Fruit fly (Drosophila melanogaster) whole organism, embryonic: ENCODE results near the gene Ir93a.

Source experiments
- Adf1 ChIP-seq: fragments of 200-800 bp; sonication (Bioruptor generic); IDR thresholded peaks from 2 replicates; pipeline ENCODE4 v1.3.6; 2022; ENCODE audit warnings: missing biosample characterization, missing genetic modification characterization
- CG10267 ChIP-seq: fragments of 200-800 bp; sonication (Bioruptor generic); optimal IDR thresholded peaks from 2 replicates; lab custom pipeline; 2018; ENCODE audit warnings: missing biosample characterization, mild to moderate bottlenecking, missing genetic modification characterization, moderate library complexity
- CG10654 ChIP-seq: fragments of 200-800 bp; sonication (Bioruptor generic); optimal IDR thresholded peaks from 2 replicates; lab custom pipeline; 2016; ENCODE audit warnings: missing biosample characterization, missing genetic modification characterization
- CG12299 ChIP-seq: fragments of 200-800 bp; sonication (Bioruptor generic); optimal IDR thresholded peaks from 2 replicates; lab custom pipeline; 2018; ENCODE audit warnings: missing biosample characterization, mild to moderate bottlenecking, missing genetic modification characterization
- CG12769 ChIP-seq: fragments of 200-800 bp; sonication (Bioruptor generic); optimal IDR thresholded peaks from 2 replicates; lab custom pipeline; 2019; ENCODE audit warnings: missing biosample characterization, mild to moderate bottlenecking, missing genetic modification characterization, moderate library complexity
- CG1647 ChIP-seq: fragments of 200-800 bp; sonication (Bioruptor generic); optimal IDR thresholded peaks from 3 replicates; lab custom pipeline; 2016; ENCODE audit warnings: missing biosample characterization, missing genetic modification characterization
- CG17361 ChIP-seq: fragments of 200-800 bp; sonication (Bioruptor generic); IDR thresholded peaks from 3 replicates; pipeline ENCODE4 v1.3.6; 2022; ENCODE audit warnings: missing biosample characterization, missing genetic modification characterization
- CG17802 ChIP-seq: fragments of 200-800 bp; sonication (Bioruptor generic); optimal IDR thresholded peaks from 2 replicates; lab custom pipeline; 2018; ENCODE audit warnings: missing biosample characterization, mild to moderate bottlenecking, missing genetic modification characterization, moderate library complexity
- CG17829 ChIP-seq: fragments of 200-800 bp; optimal IDR thresholded peaks from 2 replicates; lab custom pipeline; 2019; ENCODE audit warnings: missing biosample characterization, mild to moderate bottlenecking, missing genetic modification characterization, moderate library complexity
- CG31388 ChIP-seq: fragments of 200-800 bp; sonication (Bioruptor generic); optimal IDR thresholded peaks from 2 replicates; lab custom pipeline; 2016; ENCODE audit warnings: missing biosample characterization, missing genetic modification characterization
- CG32767 ChIP-seq: fragments of 200-800 bp; sonication (Bioruptor generic); IDR thresholded peaks from 2 replicates; pipeline ENCODE4 v1.3.6; 2022; ENCODE audit warnings: missing biosample characterization, missing genetic modification characterization
- CG33213 ChIP-seq: fragments of 200-800 bp; sonication (Bioruptor generic); optimal IDR thresholded peaks from 3 replicates; lab custom pipeline; 2016; ENCODE audit warnings: missing biosample characterization, missing genetic modification characterization
- CG3838 ChIP-seq: fragments of 200-800 bp; sonication (Bioruptor generic); optimal IDR thresholded peaks from 3 replicates; lab custom pipeline; 2016; ENCODE audit warnings: missing biosample characterization, missing genetic modification characterization
- CG5245 ChIP-seq: fragments of 200-800 bp; sonication (Bioruptor generic); optimal IDR thresholded peaks from 3 replicates; lab custom pipeline; 2016; ENCODE audit warnings: missing biosample characterization, missing genetic modification characterization
- CG7357 ChIP-seq: fragments of 200-800 bp; sonication (Bioruptor generic); IDR thresholded peaks from 3 replicates; pipeline ENCODE4 v1.3.6; 2022; ENCODE audit warnings: missing biosample characterization, missing genetic modification characterization
- CG7556 ChIP-seq: fragments of 200-800 bp; sonication (Bioruptor generic); optimal IDR thresholded peaks from 2 replicates; lab custom pipeline; 2017; ENCODE audit warnings: missing biosample characterization, mild to moderate bottlenecking, missing genetic modification characterization
- CG7745 ChIP-seq: fragments of 200-800 bp; sonication (Bioruptor generic); optimal IDR thresholded peaks from 2 replicates; lab custom pipeline; 2018; ENCODE audit warnings: missing biosample characterization, mild to moderate bottlenecking, missing genetic modification characterization, moderate library complexity
- CG7928 ChIP-seq: fragments of 200-800 bp; sonication (Bioruptor generic); optimal IDR thresholded peaks from 2 replicates; lab custom pipeline; 2017; ENCODE audit warnings: missing biosample characterization, mild to moderate bottlenecking, missing genetic modification characterization
- CG9437 ChIP-seq: fragments of 200-800 bp; sonication (Bioruptor generic); optimal IDR thresholded peaks from 2 replicates; lab custom pipeline; 2018; ENCODE audit warnings: missing biosample characterization, mild to moderate bottlenecking, missing genetic modification characterization
- Fer1 ChIP-seq: fragments of 200-800 bp; sonication (Bioruptor generic); optimal IDR thresholded peaks from 2 replicates; lab custom pipeline; 2017; ENCODE audit warnings: missing biosample characterization, mild to moderate bottlenecking, missing genetic modification characterization
- Fer3 ChIP-seq: fragments of 200-800 bp; sonication (Bioruptor generic); optimal IDR thresholded peaks from 2 replicates; lab custom pipeline; 2018; ENCODE audit warnings: missing biosample characterization, mild to moderate bottlenecking, missing genetic modification characterization, moderate library complexity
- Hey ChIP-seq: fragments of 200-800 bp; sonication (Bioruptor generic); optimal IDR thresholded peaks from 3 replicates; lab custom pipeline; 2018; ENCODE audit warnings: missing biosample characterization, mild to moderate bottlenecking, missing genetic modification characterization
- HmgZ ChIP-seq: fragments of 200-800 bp; sonication (Bioruptor generic); optimal IDR thresholded peaks from 2 replicates; lab custom pipeline; 2018; ENCODE audit warnings: missing biosample characterization, mild to moderate bottlenecking, missing genetic modification characterization
- NC2α ChIP-seq: fragments of 200-800 bp; sonication (Bioruptor generic); optimal IDR thresholded peaks from 2 replicates; lab custom pipeline; 2016; ENCODE audit warnings: missing biosample characterization, missing genetic modification characterization
- Nf-YB ChIP-seq: fragments of 200-800 bp; sonication (Bioruptor generic); optimal IDR thresholded peaks from 3 replicates; lab custom pipeline; 2019; ENCODE audit warnings: missing biosample characterization, mild to moderate bottlenecking, missing genetic modification characterization, moderate library complexity
- Optix ChIP-seq: fragments of 200-800 bp; sonication (Bioruptor generic); IDR thresholded peaks from 3 replicates; pipeline ENCODE4 v1.3.6; 2022; ENCODE audit warnings: missing biosample characterization, missing genetic modification characterization
- Sox100B ChIP-seq: fragments of 200-800 bp; sonication (Bioruptor generic); optimal IDR thresholded peaks from 3 replicates; lab custom pipeline; 2018; ENCODE audit warnings: missing biosample characterization, mild to moderate bottlenecking, missing genetic modification characterization
- Ssrp ChIP-seq: fragments of 200-800 bp; sonication (Bioruptor generic); optimal IDR thresholded peaks from 2 replicates; lab custom pipeline; 2018; ENCODE audit warnings: missing biosample characterization, mild to moderate bottlenecking, missing genetic modification characterization, moderate library complexity
- cad ChIP-seq: fragments of >200 bp; optimal IDR thresholded peaks from 2 replicates; lab custom pipeline; 2017; ENCODE audit warnings: missing biosample characterization, missing genetic modification characterization
- cg ChIP-seq: fragments of 200-800 bp; sonication (Bioruptor generic); optimal IDR thresholded peaks from 3 replicates; lab custom pipeline; 2019; ENCODE audit warnings: missing biosample characterization, mild to moderate bottlenecking, missing genetic modification characterization, moderate library complexity
- chinmo ChIP-seq: fragments of 200-800 bp; sonication (Bioruptor generic); IDR thresholded peaks from 4 replicates; pipeline ENCODE4 v1.3.6; 2022; ENCODE audit warnings: missing biosample characterization, missing genetic modification characterization; ENCODE audit not compliant: partially characterized antibody
- dm ChIP-seq: fragments of 200-800 bp; sonication (Bioruptor generic); optimal IDR thresholded peaks from 3 replicates; lab custom pipeline; 2016; ENCODE audit warnings: missing biosample characterization, missing genetic modification characterization
- emc ChIP-seq: fragments of 200-800 bp; sonication (Bioruptor generic); optimal IDR thresholded peaks from 2 replicates; lab custom pipeline; 2016; ENCODE audit warnings: missing biosample characterization, missing genetic modification characterization
- ems ChIP-seq: fragments of 200-800 bp; sonication (Bioruptor generic); optimal IDR thresholded peaks from 3 replicates; lab custom pipeline; 2016; ENCODE audit warnings: missing biosample characterization, missing genetic modification characterization
- fu2 ChIP-seq: fragments of 200-800 bp; sonication (Bioruptor generic); optimal IDR thresholded peaks from 2 replicates; lab custom pipeline; 2016; ENCODE audit warnings: missing biosample characterization, missing genetic modification characterization
- gro ChIP-seq: fragments of 200-800 bp; sonication (Bioruptor generic); optimal IDR thresholded peaks from 2 replicates; lab custom pipeline; 2016; ENCODE audit warnings: missing biosample characterization, missing genetic modification characterization
- her ChIP-seq: fragments of 200-800 bp; sonication (Bioruptor generic); optimal IDR thresholded peaks from 2 replicates; lab custom pipeline; 2016; ENCODE audit warnings: missing biosample characterization, missing genetic modification characterization
- jigr1 ChIP-seq: fragments of 200-800 bp; sonication (Bioruptor generic); IDR thresholded peaks from 3 replicates; pipeline ENCODE4 v1.3.6; 2022; ENCODE audit warnings: missing biosample characterization, missing genetic modification characterization
- maf-S ChIP-seq: fragments of 200-800 bp; sonication (Bioruptor generic); optimal IDR thresholded peaks from 2 replicates; lab custom pipeline; 2016; ENCODE audit warnings: missing biosample characterization, missing genetic modification characterization
- peb ChIP-seq: fragments of 200-800 bp; sonication (Bioruptor generic); IDR thresholded peaks from 2 replicates; pipeline ENCODE4 v1.3.6; 2022; ENCODE audit warnings: missing biosample characterization, missing genetic modification characterization
- pfk ChIP-seq: fragments of 200-800 bp; sonication (Bioruptor generic); optimal IDR thresholded peaks from 2 replicates; lab custom pipeline; 2018; ENCODE audit warnings: missing biosample characterization, mild to moderate bottlenecking, missing genetic modification characterization, moderate library complexity
- pita ChIP-seq: fragments of 200-800 bp; sonication (Bioruptor generic); optimal IDR thresholded peaks from 2 replicates; lab custom pipeline; 2017; ENCODE audit warnings: missing biosample characterization, mild to moderate bottlenecking, missing genetic modification characterization
- schlank ChIP-seq: fragments of 200-800 bp; sonication (Bioruptor generic); optimal IDR thresholded peaks from 2 replicates; lab custom pipeline; 2018; ENCODE audit warnings: missing biosample characterization, mild to moderate bottlenecking, missing genetic modification characterization
- seq ChIP-seq: fragments of 200-800 bp; sonication (Bioruptor generic); IDR thresholded peaks from 2 replicates; pipeline ENCODE4 v1.3.6; 2022; ENCODE audit warnings: missing biosample characterization, missing genetic modification characterization
- sim ChIP-seq: fragments of 200-800 bp; sonication (Bioruptor generic); IDR thresholded peaks from 2 replicates; pipeline ENCODE4 v1.3.6; 2022; ENCODE audit warnings: missing biosample characterization, missing genetic modification characterization
- tup ChIP-seq: fragments of 200-800 bp; sonication (Bioruptor generic); optimal IDR thresholded peaks from 2 replicates; lab custom pipeline; 2016; ENCODE audit warnings: missing biosample characterization, mild to moderate bottlenecking, missing genetic modification characterization, moderate library complexity
- unpg ChIP-seq: fragments of 200-800 bp; sonication (Bioruptor generic); optimal IDR thresholded peaks from 3 replicates; lab custom pipeline; 2018; ENCODE audit warnings: missing biosample characterization, mild to moderate bottlenecking, missing genetic modification characterization, moderate library complexity
- wor ChIP-seq: fragments of 200-800 bp; sonication (Bioruptor generic); IDR thresholded peaks from 2 replicates; pipeline ENCODE4 v1.3.6; 2022; ENCODE audit warnings: missing biosample characterization, missing genetic modification characterization
- zf30C ChIP-seq: fragments of 200-800 bp; sonication (Bioruptor generic); optimal IDR thresholded peaks from 3 replicates; lab custom pipeline; 2018; ENCODE audit warnings: missing biosample characterization, mild to moderate bottlenecking, missing genetic modification characterization
- zfh2 ChIP-seq: fragments of 200-800 bp; sonication (Bioruptor generic); optimal IDR thresholded peaks from 2 replicates; lab custom pipeline; 2016; ENCODE audit warnings: missing biosample characterization, missing genetic modification characterization

The Ir93a gene

DNA sequence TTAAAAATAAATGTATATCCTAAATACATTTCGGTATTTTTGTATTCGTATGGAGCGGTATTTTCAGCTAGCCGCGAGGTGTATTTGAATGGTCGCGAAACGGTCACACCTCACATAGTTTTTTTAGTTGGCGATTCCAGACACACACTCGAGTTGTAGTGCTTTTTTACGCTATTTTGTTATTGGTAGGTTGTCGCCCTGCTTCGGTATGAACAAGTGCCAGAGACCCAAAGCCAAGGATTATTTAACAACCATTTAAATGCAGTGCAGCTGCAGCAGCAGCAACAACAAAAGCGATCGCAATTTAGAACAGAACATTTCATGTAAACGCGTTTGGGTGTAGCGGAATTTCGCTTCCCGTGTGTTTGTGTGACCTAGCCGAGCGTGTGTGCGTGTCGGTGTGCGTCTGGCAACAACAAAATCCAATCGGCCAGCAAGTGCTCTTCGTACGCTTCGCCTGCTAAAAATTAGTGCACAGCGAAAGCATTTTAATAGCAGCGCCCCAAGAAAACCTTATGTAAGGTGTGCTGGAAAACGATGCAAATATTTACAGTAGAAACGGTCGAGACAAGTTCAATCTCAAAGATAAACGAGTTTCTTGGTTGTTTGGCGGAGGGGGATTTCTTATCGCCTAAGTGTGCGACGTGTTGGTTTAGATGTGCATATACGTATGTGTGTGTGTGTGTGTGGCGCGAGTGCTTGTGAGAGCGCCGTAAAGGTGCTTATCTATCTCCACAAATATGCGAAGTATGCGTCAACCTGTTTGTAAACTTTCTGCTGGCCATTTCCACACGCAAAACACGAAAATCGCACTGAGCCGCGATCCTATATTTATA lies 26.8 kb downstream of the Ir93a start, which contains the start of gene Synd (continued):
- no peak for TF ChIP-seq seq
- no peak for TF ChIP-seq CG1647 (GFP tag; lab: Kevin White, UChicago)
- TF ChIP-seq zfh2 (GFP tag; lab: Kevin White, UChicago): peak; percentile 10
- no peak for TF ChIP-seq peb (GFP tag; lab: Robert Waterston, UW)
- no peak for TF ChIP-seq Hey (tag; lab: Kevin White, UChicago)
- TF ChIP-seq wor (GFP tag; lab: Robert Waterston, UW): no peak
- 0 out of 3 replicates have a peak, but pooled peaks have one; percentile 26 for TF ChIP-seq CG17361 (GFP tag; lab: Robert Waterston, UW)
- no peak for TF ChIP-seq CG33213 (GFP tag; lab: Kevin White, UChicago)
- TF ChIP-seq ems (GFP tag; lab: Kevin White, UChicago): no peak
- TF ChIP-seq NC2α (GFP tag; lab: Kevin White, UChicago): no peak
- no peak for TF ChIP-seq CG10654 (GFP tag; lab: Kevin White, UChicago)
- TF ChIP-seq Fer3: no peak
- TF ChIP-seq CG31388 (GFP tag; lab: Kevin White, UChicago): no peak
- TF ChIP-seq schlank (tag; lab: Kevin White, UChicago): no peak
- no peak for TF ChIP-seq CG32767 (GFP tag; lab: Robert Waterston, UW)
- no peak for TF ChIP-seq CG5245 (GFP tag; lab: Kevin White, UChicago)
- no peak for TF ChIP-seq cad (GFP tag; lab: Kevin White, UChicago)
- peak; percentile 24; the same call in 1 of the 3 replicates for TF ChIP-seq CG7357 (GFP tag; lab: Robert Waterston, UW)
- TF ChIP-seq CG3838 (GFP tag; lab: Kevin White, UChicago): no peak
- no peak for TF ChIP-seq zf30C (GFP tag; lab: Kevin White, UChicago)
- no peak for TF ChIP-seq CG12299 (tag; lab: Kevin White, UChicago)
- no peak for TF ChIP-seq Optix (GFP tag; lab: Robert Waterston, UW)
- TF ChIP-seq CG17829: no peak
- TF ChIP-seq CG9437 (GFP tag; lab: Kevin White, UChicago): no peak
- TF ChIP-seq Fer1 (GFP tag; lab: Kevin White, UChicago): peak; percentile 58
- no peak for TF ChIP-seq CG7928 (GFP tag; lab: Kevin White, UChicago)
- TF ChIP-seq tup (GFP tag; lab: Kevin White, UChicago): no peak
- peak; percentile 23 for TF ChIP-seq her (GFP tag; lab: Kevin White, UChicago)
- TF ChIP-seq jigr1 (GFP tag; lab: Robert Waterston, UW): no peak
- TF ChIP-seq CG7745 (tag; lab: Kevin White, UChicago): no peak
- no peak for TF ChIP-seq fu2 (GFP tag; lab: Kevin White, UChicago)
- TF ChIP-seq pita: no peak
- TF ChIP-seq cg: peak; percentile 96
- peak; percentile 43 for TF ChIP-seq gro
- TF ChIP-seq CG10267 (tag; lab: Kevin White, UChicago): peak; percentile 32
- no peak for TF ChIP-seq dm (GFP tag; lab: Kevin White, UChicago)
- TF ChIP-seq Sox100B (GFP tag; lab: Kevin White, UChicago): no peak
- peak; percentile 15 for TF ChIP-seq Nf-YB (GFP tag; lab: Kevin White, UChicago)
- no peak for TF ChIP-seq CG17802 (tag; lab: Kevin White, UChicago)
- no peak for TF ChIP-seq pfk (GFP tag; lab: Kevin White, UChicago)
- peak; percentile 28 for TF ChIP-seq HmgZ (tag; lab: Kevin White, UChicago)
- TF ChIP-seq CG7556: peak; percentile 20
- TF ChIP-seq unpg (GFP tag; lab: Kevin White, UChicago): no peak
- TF ChIP-seq emc (GFP tag; lab: Kevin White, UChicago): no peak
- TF ChIP-seq chinmo (GFP tag; lab: Robert Waterston, UW): 0 out of 4 replicates have a peak, but pooled peaks have one; percentile 38
- no peak for TF ChIP-seq maf-S (GFP tag; lab: Kevin White, UChicago)
- TF ChIP-seq Ssrp (tag; lab: Kevin White, UChicago): no peak
- no peak for TF ChIP-seq sim (GFP tag; lab: Robert Waterston, UW)
- TF ChIP-seq CG12769: peak; percentile 54
- TF ChIP-seq Adf1 (GFP tag; lab: Robert Waterston, UW): peak; percentile 8; the same call in 1 of the 2 replicates
